Fruit fly (Drosophila melanogaster) whole organism, pupa: ENCODE measurements around the gene CG46306.

Source experiments
- CG12605 ChIP-seq: fragments of 200-800 bp; sonication (Bioruptor generic); IDR thresholded peaks from 2 replicates; pipeline ENCODE4 v1.3.6; 2022; ENCODE audit warnings: missing biosample characterization, missing genetic modification characterization
- CG14655 ChIP-seq: fragments of 200-800 bp; sonication (Bioruptor generic); optimal IDR thresholded peaks from 3 replicates; lab custom pipeline; 2017; ENCODE audit warnings: mild to moderate bottlenecking, missing biosample characterization, missing genetic modification reagents, missing genetic modification characterization
- CG15710 ChIP-seq: fragments of 200-800 bp; sonication (Bioruptor generic); optimal IDR thresholded peaks from 2 replicates; lab custom pipeline; 2018; ENCODE audit warnings: missing biosample characterization, mild to moderate bottlenecking, missing genetic modification characterization, moderate library complexity
- CG8159 ChIP-seq: fragments of 200-800 bp; sonication (Bioruptor generic); optimal IDR thresholded peaks from 3 replicates; lab custom pipeline; 2018; ENCODE audit warnings: missing biosample characterization, mild to moderate bottlenecking, missing genetic modification characterization, moderate library complexity
- EcR ChIP-seq: fragments of 200-800 bp; sonication (Bioruptor generic); optimal IDR thresholded peaks from 3 replicates; lab custom pipeline; 2019; ENCODE audit warnings: missing biosample characterization, missing genetic modification characterization, mild to moderate bottlenecking, moderate library complexity, missing genetic modification reagents
- Ets98B ChIP-seq: fragments of 200-800 bp; sonication (Bioruptor generic); IDR thresholded peaks from 2 replicates; pipeline ENCODE4 v1.3.6; 2022; ENCODE audit warnings: missing biosample characterization, missing genetic modification characterization
- Pif1A ChIP-seq: fragments of 200-800 bp; sonication (Bioruptor generic); optimal IDR thresholded peaks from 3 replicates; lab custom pipeline; 2016; ENCODE audit warnings: missing biosample characterization, missing genetic modification characterization

DNA sequence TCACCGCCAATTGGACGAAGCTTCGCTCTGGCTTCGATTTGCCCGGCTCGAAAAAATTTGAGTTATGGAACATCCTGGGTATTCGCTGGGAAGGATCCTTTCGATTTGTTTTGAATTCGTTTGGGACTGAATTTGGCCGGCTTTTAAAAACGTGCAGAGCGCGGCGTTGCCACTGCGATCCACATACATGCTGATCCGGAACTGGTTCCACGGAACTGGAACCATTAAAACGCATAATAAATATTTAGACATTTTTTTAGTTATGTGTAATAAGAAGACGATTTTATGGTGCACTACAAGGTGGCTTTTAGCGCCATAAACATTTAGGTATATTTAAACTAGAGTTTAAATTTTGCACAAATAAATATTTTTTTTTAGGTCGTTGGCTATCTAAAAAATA lies 44.3 kb downstream of the CG46306 start, which contains the start of gene Rrp45:
- TF ChIP-seq CG8159 (no peak), CG15710 (tag; lab: Kevin White, UChicago) (no peak), CG14655 (GFP tag; lab: Kevin White, UChicago) (no peak), Pif1A (GFP tag; lab: Kevin White, UChicago) (no peak), Ets98B (no peak), CG12605 (GFP tag; lab: Robert Waterston, UW) (no peak), EcR (GFP tag; lab: Kevin White, UChicago) (no peak)
